Worm (Caenorhabditis elegans) whole organism, L1 larva: ENCODE measurements around the gene avr-15.
A peak's percentile ranks its signal among the peaks of the same experiment; 100 is the strongest.

Experiments used
- F16B12.6 ChIP-seq: fragments of 150-350 bp; optimal IDR thresholded peaks from 2 replicates; lab custom pipeline; 2014; ENCODE audit warnings: missing biosample characterization, missing genetic modification characterization
- Y116A8C.19 ChIP-seq: sonication (generic microtip); optimal IDR thresholded peaks from 2 replicates; lab custom pipeline; 2016; ENCODE audit warnings: missing compliant biosample characterization, missing genetic modification characterization, borderline replicate concordance
- aly-2 ChIP-seq: fragments of 150-350 bp; optimal IDR thresholded peaks from 2 replicates; lab custom pipeline; 2014; ENCODE audit warnings: missing biosample characterization, missing genetic modification characterization
- ama-1 ChIP-seq: fragments of 150-350 bp; optimal IDR thresholded peaks from 2 replicates; lab custom pipeline; 2014
- blmp-1 ChIP-seq: fragments of 150-350 bp; optimal IDR thresholded peaks from 2 replicates; lab custom pipeline; 2014; ENCODE audit warnings: missing biosample characterization, missing genetic modification characterization
- ceh-63 ChIP-seq: fragments of 200-800 bp; sonication (Bioruptor generic); optimal IDR thresholded peaks from 2 replicates; lab custom pipeline; 2018; ENCODE audit warnings: mild to moderate bottlenecking, missing genetic modification characterization, missing compliant biosample characterization
- ceh-8 ChIP-seq: fragments of 200-800 bp; sonication (Bioruptor generic); optimal IDR thresholded peaks from 2 replicates; lab custom pipeline; 2018; ENCODE audit warnings: mild to moderate bottlenecking, missing genetic modification characterization, moderate library complexity, missing compliant biosample characterization
- ceh-82 ChIP-seq, 3 experiments: fragments of 150-350 bp in 1 of 3; sonication (generic microtip) in 2 of 3; optimal IDR thresholded peaks; 2 replicates each; lab custom pipeline; 2014 to 2017; ENCODE audit warnings: missing biosample characterization in 3 of 3, missing genetic modification characterization in 3 of 3
- ceh-88 ChIP-seq: fragments of 200-800 bp; sonication (Bioruptor generic); IDR thresholded peaks from 2 replicates; pipeline ENCODE4 v1.3.6; 2022; ENCODE audit warnings: missing genetic modification characterization, missing compliant biosample characterization
- dpl-1 ChIP-seq, 3 experiments: fragments of 150-350 bp in 2 of 3; sonication (generic microtip) in 1 of 3; optimal IDR thresholded peaks; 2 replicates each; lab custom pipeline; 2014 to 2017; ENCODE audit warnings: missing biosample characterization in 3 of 3, missing genetic modification characterization in 3 of 3, missing genetic modification reagents in 3 of 3
- efl-1 ChIP-seq, 4 experiments: fragments of 150-350 bp; optimal IDR thresholded peaks in 3 of 4; peaks in 1 of 4; 1 replicate in 1 of 4; 2 replicates in 3 of 4; lab custom pipeline; 2014; ENCODE audit warnings: missing biosample characterization in 2 of 4, missing genetic modification characterization in 2 of 4, missing genetic modification reagents in 2 of 4
- efl-3 ChIP-seq: fragments of 200-800 bp; sonication (Bioruptor generic); optimal IDR thresholded peaks from 2 replicates; lab custom pipeline; 2018; ENCODE audit warnings: mild to moderate bottlenecking, missing genetic modification characterization, missing compliant biosample characterization
- egl-13 ChIP-seq: sonication (generic microtip); optimal IDR thresholded peaks from 2 replicates; lab custom pipeline; 2016; ENCODE audit warnings: missing genotype, missing genetic modification reagents, missing genetic modification characterization, missing compliant biosample characterization
- elt-2 ChIP-seq: sonication (generic microtip); optimal IDR thresholded peaks from 2 replicates; lab custom pipeline; 2016; ENCODE audit warnings: missing genetic modification characterization, mild to moderate bottlenecking, inconsistent platforms, missing compliant biosample characterization, missing genetic modification reagents
- elt-3 ChIP-seq, 6 experiments: fragments of 150-350 bp in 1 of 6; sonication (generic microtip); optimal IDR thresholded peaks; 2 replicates each; lab custom pipeline; 2017 to 2018; ENCODE audit warnings: missing biosample characterization in 6 of 6, missing genetic modification characterization in 6 of 6, inconsistent platforms in 1 of 6
- fkh-10 ChIP-seq: sonication (generic microtip); optimal IDR thresholded peaks from 2 replicates; lab custom pipeline; 2017; ENCODE audit warnings: missing biosample characterization, missing genetic modification reagents, missing genetic modification characterization
- fkh-4 ChIP-seq: sonication (generic microtip); optimal IDR thresholded peaks from 2 replicates; lab custom pipeline; 2016; ENCODE audit warnings: missing compliant biosample characterization, missing genetic modification characterization, borderline replicate concordance
- fos-1 ChIP-seq: fragments of 150-350 bp; optimal IDR thresholded peaks from 2 replicates; lab custom pipeline; 2014; ENCODE audit warnings: missing biosample characterization, missing genetic modification characterization
- grh-1 ChIP-seq: fragments of 200-800 bp; sonication (Bioruptor generic); IDR thresholded peaks from 2 replicates; pipeline ENCODE4 v1.3.6; 2022; ENCODE audit warnings: missing genetic modification reagents, missing genetic modification characterization, missing compliant biosample characterization
- irx-1 ChIP-seq: sonication (generic microtip); optimal IDR thresholded peaks from 2 replicates; lab custom pipeline; 2016; ENCODE audit warnings: missing genetic modification characterization, missing compliant biosample characterization
- isw-1 ChIP-seq: fragments of 200-800 bp; sonication (Bioruptor generic); IDR thresholded peaks from 2 replicates; pipeline ENCODE4 v1.3.6; 2022; ENCODE audit warnings: missing genetic modification characterization, missing compliant biosample characterization
- lin-13 ChIP-seq: fragments of 150-350 bp; optimal IDR thresholded peaks from 2 replicates; lab custom pipeline; 2014; ENCODE audit warnings: missing biosample characterization, missing genetic modification reagents, missing genetic modification characterization
- lin-14 ChIP-seq: fragments of 200-800 bp; sonication (Bioruptor generic); optimal IDR thresholded peaks from 2 replicates; lab custom pipeline; 2018; ENCODE audit warnings: mild to moderate bottlenecking, missing genetic modification characterization, moderate library complexity, missing compliant biosample characterization
- lin-15B ChIP-seq: fragments of 150-350 bp; sonication (generic microtip); optimal IDR thresholded peaks from 3 replicates; lab custom pipeline; 2014; ENCODE audit warnings: missing biosample characterization, missing genetic modification characterization
- lin-35 ChIP-seq, 2 experiments: fragments of 150-350 bp; optimal IDR thresholded peaks; 2 replicates each; lab custom pipeline; 2014; ENCODE audit warnings: missing biosample characterization in 2 of 2, missing genetic modification characterization in 2 of 2, missing genetic modification reagents in 2 of 2
- lin-39 ChIP-seq: fragments of 150-350 bp; optimal IDR thresholded peaks from 2 replicates; lab custom pipeline; 2014; ENCODE audit warnings: missing biosample characterization, missing genetic modification reagents, missing genetic modification characterization
- lir-3 ChIP-seq: sonication (generic microtip); optimal IDR thresholded peaks from 2 replicates; lab custom pipeline; 2016; ENCODE audit warnings: mild to moderate bottlenecking, missing genetic modification characterization, moderate library complexity, missing compliant biosample characterization; ENCODE audit not compliant: poor library complexity
- lsy-2 ChIP-seq, 2 experiments: fragments of 150-350 bp; optimal IDR thresholded peaks; 2 replicates each; lab custom pipeline; 2014; ENCODE audit warnings: missing biosample characterization in 2 of 2, missing genetic modification characterization in 2 of 2
- mab-9 ChIP-seq: fragments of 200-800 bp; sonication (Bioruptor generic); IDR thresholded peaks from 2 replicates; pipeline ENCODE4 v1.3.6; 2022; ENCODE audit warnings: missing genetic modification reagents, missing genetic modification characterization, missing compliant biosample characterization
- nhr-12 ChIP-seq: sonication (generic microtip); optimal IDR thresholded peaks from 2 replicates; lab custom pipeline; 2017; ENCODE audit warnings: missing biosample characterization, missing genetic modification characterization
- nhr-19 ChIP-seq: fragments of 200-800 bp; sonication (Bioruptor generic); conservative IDR thresholded peaks from 2 replicates; pipeline ENCODE4 v1.3.6; 2022; ENCODE audit warnings: missing genetic modification characterization, missing compliant biosample characterization
- nhr-28 ChIP-seq: fragments of 150-350 bp; optimal IDR thresholded peaks from 2 replicates; lab custom pipeline; 2014; ENCODE audit warnings: missing biosample characterization, missing genetic modification characterization
- nhr-71 ChIP-seq: sonication (generic microtip); optimal IDR thresholded peaks from 2 replicates; lab custom pipeline; 2016; ENCODE audit warnings: mild to moderate bottlenecking, missing genetic modification characterization, moderate library complexity, missing compliant biosample characterization
- nhr-77 ChIP-seq: fragments of 150-350 bp; optimal IDR thresholded peaks from 2 replicates; lab custom pipeline; 2014; ENCODE audit warnings: missing biosample characterization, missing genetic modification characterization
- nhr-90 ChIP-seq: sonication (generic microtip); optimal IDR thresholded peaks from 2 replicates; lab custom pipeline; 2016; ENCODE audit warnings: mild to moderate bottlenecking, missing genetic modification characterization, missing compliant biosample characterization; ENCODE audit not compliant: poor library complexity
- pag-3 ChIP-seq: sonication (generic microtip); optimal IDR thresholded peaks from 2 replicates; lab custom pipeline; 2017; ENCODE audit warnings: missing genetic modification characterization, mild to moderate bottlenecking, missing compliant biosample characterization, antibody characterized with exemption, borderline replicate concordance; ENCODE audit not compliant: insufficient read depth
- rnt-1 ChIP-seq: sonication (generic microtip); optimal IDR thresholded peaks from 2 replicates; lab custom pipeline; 2016; ENCODE audit warnings: mild to moderate bottlenecking, missing genetic modification characterization, moderate library complexity, missing compliant biosample characterization
- skn-1 ChIP-seq: fragments of 150-350 bp; optimal IDR thresholded peaks from 2 replicates; lab custom pipeline; 2014; ENCODE audit warnings: missing biosample characterization, missing genetic modification characterization
- snpc-4 ChIP-seq: fragments of 150-350 bp; optimal IDR thresholded peaks from 2 replicates; lab custom pipeline; 2014; ENCODE audit warnings: missing biosample characterization, missing genetic modification characterization
- snu-23 ChIP-seq: sonication (generic microtip); optimal IDR thresholded peaks from 2 replicates; lab custom pipeline; 2016; ENCODE audit warnings: missing genetic modification characterization, missing compliant biosample characterization
- sup-37 ChIP-seq: fragments of 200-800 bp; sonication (Bioruptor generic); optimal IDR thresholded peaks from 2 replicates; lab custom pipeline; 2018; ENCODE audit warnings: mild to moderate bottlenecking, missing genetic modification characterization, missing compliant biosample characterization
- swsn-7 ChIP-seq: sonication (generic microtip); optimal IDR thresholded peaks from 2 replicates; lab custom pipeline; 2016; ENCODE audit warnings: missing genetic modification characterization, missing compliant biosample characterization
- tbx-2 ChIP-seq: sonication (generic microtip); optimal IDR thresholded peaks from 2 replicates; lab custom pipeline; 2016; ENCODE audit warnings: missing genetic modification characterization, missing compliant biosample characterization
- tlp-1 ChIP-seq: fragments of 150-350 bp; optimal IDR thresholded peaks from 2 replicates; lab custom pipeline; 2014; ENCODE audit warnings: missing biosample characterization, missing genetic modification characterization
- unc-30 ChIP-seq: sonication (generic microtip); optimal IDR thresholded peaks from 2 replicates; lab custom pipeline; 2017; ENCODE audit warnings: missing biosample characterization, missing genetic modification characterization
- unc-98 ChIP-seq: fragments of 200-800 bp; sonication (Bioruptor generic); IDR thresholded peaks from 2 replicates; pipeline ENCODE4 v1.3.6; 2022; ENCODE audit warnings: missing genetic modification characterization, missing compliant biosample characterization
- vab-15 ChIP-seq: sonication (generic microtip); optimal IDR thresholded peaks from 2 replicates; lab custom pipeline; 2017; ENCODE audit warnings: missing genotype, mild to moderate bottlenecking, missing genetic modification characterization, missing compliant biosample characterization
- xbp-1 ChIP-seq: sonication (generic microtip); optimal IDR thresholded peaks from 2 replicates; lab custom pipeline; 2016; ENCODE audit warnings: missing genetic modification characterization, missing compliant biosample characterization
- zag-1 ChIP-seq: fragments of 150-350 bp; optimal IDR thresholded peaks from 2 replicates; lab custom pipeline; 2014; ENCODE audit warnings: missing biosample characterization, missing genetic modification characterization
- zip-4 ChIP-seq: fragments of 200-800 bp; sonication (Bioruptor generic); optimal IDR thresholded peaks from 2 replicates; lab custom pipeline; 2018; ENCODE audit warnings: mild to moderate bottlenecking, missing genetic modification characterization, moderate library complexity, missing compliant biosample characterization
- ztf-4 ChIP-seq: fragments of 150-350 bp; optimal IDR thresholded peaks from 2 replicates; lab custom pipeline; 2014; ENCODE audit warnings: missing biosample characterization, missing genetic modification characterization

The avr-15 gene

ce11 chrV:13497322-13497847, 14.1 kb downstream of the avr-15 start, which contains the start of the genes eea-1 and gut-2:
TSS of gene eea-1 (minus strand) at chrV:13497372.
TSS of gene gut-2 (plus strand) at chrV:13497690.
- TF ChIP-seq rnt-1 (tag; lab: Kevin White, UChicago) (peak; percentile 76), elt-3 (tag; optimal IDR thresholded peaks at IDR 0.05; lab: Kevin White, UChicago) (peak in 3 of 6 experiments; percentile 6 to 78 (median 42)), nhr-28 (no peak), ama-1 (lab: Kevin White, UChicago) (peak; percentile 59), F16B12.6 (tag; lab: Kevin White, UChicago) (peak; percentile 37), dpl-1 (GFP tag; optimal IDR thresholded peaks at IDR 0.05; lab: Kevin White, UChicago) (peak; percentile 56 to 80 (median 73)), grh-1 (peak; percentile 88), ztf-4 (tag; lab: Kevin White, UChicago) (peak; percentile 54), tbx-2 (tag; lab: Kevin White, UChicago) (peak; percentile 65), blmp-1 (tag; lab: Kevin White, UChicago) (peak; percentile 85), fkh-10 (GFP tag; lab: Kevin White, UChicago) (no peak), snu-23 (GFP tag; lab: Kevin White, UChicago) (peak; percentile 88), isw-1 (peak; percentile 22; the same call in 1 of the 2 replicates), unc-98 (GFP tag; lab: Robert Waterston, UW) (no peak), pag-3 (peak; percentile 32), lin-35 (GFP tag; optimal IDR thresholded peaks at IDR 0.05; lab: Kevin White, UChicago) (peak; percentile 63 to 77), lin-14 (peak; percentile 79), sup-37 (GFP tag; lab: Kevin White, UChicago) (no peak), tlp-1 (tag; lab: Kevin White, UChicago) (no peak), lin-15B (peak; percentile 9), unc-30 (no peak), skn-1 (peak; percentile 51), snpc-4 (tag; lab: Kevin White, UChicago) (peak; percentile 45), ceh-8 (GFP tag; lab: Kevin White, UChicago) (no peak), lin-39 (tag; lab: Kevin White, UChicago) (no peak), ceh-82 (tag; optimal IDR thresholded peaks at IDR 0.05; lab: Kevin White, UChicago) (peak; percentile 37 to 59 (median 37)), nhr-19 (GFP tag; lab: Robert Waterston, UW) (peak; percentile 60), nhr-12 (tag; lab: Kevin White, UChicago) (no peak), elt-2 (tag; lab: Kevin White, UChicago) (no peak), xbp-1 (tag; lab: Kevin White, UChicago) (peak; percentile 55), efl-1 (optimal IDR thresholded peaks at IDR 0.05; lab: Kevin White, UChicago) (peak; percentile 67 to 76), efl-1 (GFP tag; optimal IDR thresholded peaks at IDR 0.05 in 1 of 2; lab: Kevin White, UChicago) (peak; percentile 71 to 91), swsn-7 (peak; percentile 72), fos-1 (tag; lab: Kevin White, UChicago) (peak; percentile 43), efl-3 (GFP tag; lab: Kevin White, UChicago) (no peak), irx-1 (peak; percentile 37), nhr-71 (peak; percentile 80), nhr-90 (tag; lab: Kevin White, UChicago) (peak; percentile 66), mab-9 (GFP tag; lab: Robert Waterston, UW) (no peak), lir-3 (tag; lab: Kevin White, UChicago) (no peak), lin-13 (GFP tag; lab: Kevin White, UChicago) (peak; percentile 43), lsy-2 (tag; optimal IDR thresholded peaks at IDR 0.05; lab: Kevin White, UChicago) (peak; percentile 80 to 81), zip-4 (GFP tag; lab: Kevin White, UChicago) (no peak), Y116A8C.19 (tag; lab: Kevin White, UChicago) (no peak), ceh-88 (no peak), zag-1 (no peak), vab-15 (tag; lab: Kevin White, UChicago) (no peak), nhr-77 (peak; percentile 51), ceh-63 (GFP tag; lab: Kevin White, UChicago) (no peak), egl-13 (tag; lab: Kevin White, UChicago) (no peak), fkh-4 (tag; lab: Kevin White, UChicago) (no peak), aly-2 (no peak)
